Fruit fly (Drosophila melanogaster) whole organism, embryonic: ENCODE measurements around the gene CG31141.

Experiments
- Atf6 ChIP-seq: fragments of 200-800 bp; sonication (Bioruptor generic); IDR thresholded peaks from 2 replicates; pipeline ENCODE4 v1.3.6; 2022; ENCODE audit warnings: missing biosample characterization, missing genetic modification characterization
- CG10366 ChIP-seq: fragments of 200-800 bp; sonication (Bioruptor generic); IDR thresholded peaks from 2 replicates; pipeline ENCODE4 v1.3.6; 2022; ENCODE audit warnings: missing biosample characterization, missing genetic modification characterization
- CG11247 ChIP-seq: fragments of 200-800 bp; sonication (Bioruptor generic); IDR thresholded peaks from 2 replicates; pipeline ENCODE4 v1.3.6; 2022; ENCODE audit warnings: missing biosample characterization, missing genetic modification characterization
- CG12071 ChIP-seq: fragments of 200-800 bp; sonication (Bioruptor generic); optimal IDR thresholded peaks from 3 replicates; lab custom pipeline; 2018; ENCODE audit warnings: missing biosample characterization, mild to moderate bottlenecking, missing genetic modification characterization
- CG12219 ChIP-seq: fragments of 200-800 bp; sonication (Bioruptor generic); optimal IDR thresholded peaks from 3 replicates; lab custom pipeline; 2018; ENCODE audit warnings: missing biosample characterization, mild to moderate bottlenecking, missing genetic modification characterization
- CG12236 ChIP-seq: fragments of 200-800 bp; sonication (Bioruptor generic); optimal IDR thresholded peaks from 2 replicates; lab custom pipeline; 2016; ENCODE audit warnings: missing biosample characterization, missing genetic modification characterization
- CG1233 ChIP-seq: fragments of 200-800 bp; sonication (Bioruptor generic); optimal IDR thresholded peaks from 4 replicates; lab custom pipeline; 2018; ENCODE audit warnings: missing biosample characterization, mild to moderate bottlenecking, missing genetic modification characterization
- CG14014 ChIP-seq: fragments of 200-800 bp; sonication (Bioruptor generic); IDR thresholded peaks from 2 replicates; pipeline ENCODE4 v1.3.6; 2022; ENCODE audit warnings: missing biosample characterization, missing genetic modification characterization
- CG17359 ChIP-seq: fragments of 200-800 bp; sonication (Bioruptor generic); optimal IDR thresholded peaks from 3 replicates; lab custom pipeline; 2018; ENCODE audit warnings: missing biosample characterization, mild to moderate bottlenecking, missing genetic modification characterization, moderate library complexity
- CG17802 ChIP-seq: fragments of 200-800 bp; sonication (Bioruptor generic); optimal IDR thresholded peaks from 2 replicates; lab custom pipeline; 2018; ENCODE audit warnings: missing biosample characterization, mild to moderate bottlenecking, missing genetic modification characterization, moderate library complexity
- CG2199 ChIP-seq: fragments of 200-800 bp; sonication (Bioruptor generic); IDR thresholded peaks from 3 replicates; pipeline ENCODE4 v1.3.6; 2022; ENCODE audit warnings: missing biosample characterization, missing genetic modification characterization
- CG30403 ChIP-seq: fragments of 200-800 bp; sonication (Bioruptor generic); optimal IDR thresholded peaks from 3 replicates; lab custom pipeline; 2016; ENCODE audit warnings: missing biosample characterization, missing genetic modification characterization
- CG31441 ChIP-seq: fragments of 200-800 bp; sonication (Bioruptor generic); IDR thresholded peaks from 2 replicates; pipeline ENCODE4 v1.3.6; 2022; ENCODE audit warnings: missing biosample characterization, missing genetic modification characterization
- CG34224 ChIP-seq: fragments of 200-800 bp; sonication (Bioruptor generic); IDR thresholded peaks from 3 replicates; pipeline ENCODE4 v1.3.6; 2022; ENCODE audit warnings: missing biosample characterization, missing genetic modification characterization; ENCODE audit not compliant: partially characterized antibody
- CG34422 ChIP-seq: fragments of 200-800 bp; sonication (Bioruptor generic); IDR thresholded peaks from 3 replicates; pipeline ENCODE4 v1.3.6; 2022; ENCODE audit warnings: missing biosample characterization, missing genetic modification characterization
- CG3726 ChIP-seq: fragments of 200-800 bp; sonication (Bioruptor generic); IDR thresholded peaks from 3 replicates; pipeline ENCODE4, ENCODE4 v1.3.6; 2022; ENCODE audit warnings: missing biosample characterization, missing genetic modification characterization
- CG3838 ChIP-seq: fragments of 200-800 bp; sonication (Bioruptor generic); optimal IDR thresholded peaks from 3 replicates; lab custom pipeline; 2016; ENCODE audit warnings: missing biosample characterization, missing genetic modification characterization
- CG5245 ChIP-seq: fragments of 200-800 bp; sonication (Bioruptor generic); optimal IDR thresholded peaks from 3 replicates; lab custom pipeline; 2016; ENCODE audit warnings: missing biosample characterization, missing genetic modification characterization
- CG6654 ChIP-seq: fragments of 200-800 bp; sonication (Bioruptor generic); optimal IDR thresholded peaks from 2 replicates; lab custom pipeline; 2017; ENCODE audit warnings: missing biosample characterization, mild to moderate bottlenecking, missing genetic modification characterization
- CG8388 ChIP-seq: fragments of 200-800 bp; sonication (Bioruptor generic); optimal IDR thresholded peaks from 2 replicates; lab custom pipeline; 2019; ENCODE audit warnings: missing biosample characterization, mild to moderate bottlenecking, missing genetic modification characterization, moderate library complexity
- CG9437 ChIP-seq: fragments of 200-800 bp; sonication (Bioruptor generic); optimal IDR thresholded peaks from 2 replicates; lab custom pipeline; 2018; ENCODE audit warnings: missing biosample characterization, mild to moderate bottlenecking, missing genetic modification characterization
- Eip74EF ChIP-seq, 2 experiments: fragments of 200-800 bp in 1 of 2; fragments of >200 bp in 1 of 2; sonication (Bioruptor generic) in 1 of 2; optimal IDR thresholded peaks; 2 replicates each; lab custom pipeline; 2017 to 2019; ENCODE audit warnings: missing biosample characterization in 2 of 2, missing genetic modification characterization in 2 of 2, mild to moderate bottlenecking in 1 of 2, moderate library complexity in 1 of 2
- PHDP ChIP-seq: fragments of 200-800 bp; sonication (Bioruptor generic); optimal IDR thresholded peaks from 3 replicates; lab custom pipeline; 2018; ENCODE audit warnings: missing biosample characterization, mild to moderate bottlenecking, missing genetic modification characterization, moderate library complexity
- Rfx ChIP-seq: fragments of 200-800 bp; sonication (Bioruptor generic); IDR thresholded peaks from 2 replicates; pipeline ENCODE4 v1.3.6; 2022; ENCODE audit warnings: missing biosample characterization, missing genetic modification characterization
- Stat92E ChIP-seq, 3 experiments: fragments of >200 bp in 2 of 3; fragments of 200-800 bp in 1 of 3; sonication (Bioruptor generic) in 1 of 3; optimal IDR thresholded peaks; 2 replicates each; lab custom pipeline; 2017 to 2019; ENCODE audit warnings: missing biosample characterization in 3 of 3, missing genetic modification characterization in 3 of 3, mild to moderate bottlenecking in 1 of 3, moderate library complexity in 1 of 3
- cas ChIP-seq: fragments of 200-800 bp; sonication (Bioruptor generic); IDR thresholded peaks from 2 replicates; pipeline ENCODE4 v1.3.6; 2022; ENCODE audit warnings: missing biosample characterization, missing genetic modification characterization
- chinmo ChIP-seq: fragments of 200-800 bp; sonication (Bioruptor generic); IDR thresholded peaks from 4 replicates; pipeline ENCODE4 v1.3.6; 2022; ENCODE audit warnings: missing biosample characterization, missing genetic modification characterization; ENCODE audit not compliant: partially characterized antibody
- dimm ChIP-seq: fragments of 200-800 bp; sonication (Bioruptor generic); IDR thresholded peaks from 2 replicates; pipeline ENCODE4 v1.3.6; 2022; ENCODE audit warnings: missing biosample characterization, missing genetic modification characterization
- dmrt99B ChIP-seq: fragments of 200-800 bp; sonication (Bioruptor generic); optimal IDR thresholded peaks from 2 replicates; lab custom pipeline; 2018; ENCODE audit warnings: missing biosample characterization, mild to moderate bottlenecking, missing genetic modification characterization, moderate library complexity
- eve ChIP-seq, 2 experiments: fragments of >200 bp; optimal IDR thresholded peaks; 2 replicates each; lab custom pipeline; 2017; ENCODE audit warnings: missing biosample characterization in 2 of 2, missing genetic modification characterization in 2 of 2
- insv ChIP-seq, 2 experiments: fragments of 200-800 bp; sonication (Bioruptor generic); optimal IDR thresholded peaks; 3 replicates each; lab custom pipeline; 2016 to 2018; ENCODE audit warnings: missing biosample characterization in 2 of 2, missing genetic modification characterization in 2 of 2
- mirr ChIP-seq: fragments of 200-800 bp; sonication (Bioruptor generic); optimal IDR thresholded peaks from 3 replicates; lab custom pipeline; 2018; ENCODE audit warnings: missing biosample characterization, mild to moderate bottlenecking, missing genetic modification characterization
- nerfin-1 ChIP-seq: fragments of 200-800 bp; sonication (Bioruptor generic); optimal IDR thresholded peaks from 3 replicates; lab custom pipeline; 2019; ENCODE audit warnings: missing biosample characterization, mild to moderate bottlenecking, missing genetic modification characterization, moderate library complexity
- oc ChIP-seq: fragments of 200-800 bp; sonication (Bioruptor generic); optimal IDR thresholded peaks from 2 replicates; lab custom pipeline; 2018; ENCODE audit warnings: missing biosample characterization, mild to moderate bottlenecking, missing genetic modification characterization, moderate library complexity
- pho ChIP-seq: fragments of 200-800 bp; sonication (Bioruptor generic); optimal IDR thresholded peaks from 2 replicates; lab custom pipeline; 2016; ENCODE audit warnings: missing biosample characterization, missing genetic modification characterization
- phol ChIP-seq: fragments of 200-800 bp; sonication (Bioruptor generic); optimal IDR thresholded peaks from 3 replicates; lab custom pipeline; 2018; ENCODE audit warnings: missing biosample characterization, mild to moderate bottlenecking, missing genetic modification characterization, moderate library complexity
- sqz ChIP-seq: fragments of 200-800 bp; sonication (Bioruptor generic); optimal IDR thresholded peaks from 3 replicates; lab custom pipeline; 2018; ENCODE audit warnings: missing biosample characterization, mild to moderate bottlenecking, missing genetic modification characterization

The CG31141 gene

DNA sequence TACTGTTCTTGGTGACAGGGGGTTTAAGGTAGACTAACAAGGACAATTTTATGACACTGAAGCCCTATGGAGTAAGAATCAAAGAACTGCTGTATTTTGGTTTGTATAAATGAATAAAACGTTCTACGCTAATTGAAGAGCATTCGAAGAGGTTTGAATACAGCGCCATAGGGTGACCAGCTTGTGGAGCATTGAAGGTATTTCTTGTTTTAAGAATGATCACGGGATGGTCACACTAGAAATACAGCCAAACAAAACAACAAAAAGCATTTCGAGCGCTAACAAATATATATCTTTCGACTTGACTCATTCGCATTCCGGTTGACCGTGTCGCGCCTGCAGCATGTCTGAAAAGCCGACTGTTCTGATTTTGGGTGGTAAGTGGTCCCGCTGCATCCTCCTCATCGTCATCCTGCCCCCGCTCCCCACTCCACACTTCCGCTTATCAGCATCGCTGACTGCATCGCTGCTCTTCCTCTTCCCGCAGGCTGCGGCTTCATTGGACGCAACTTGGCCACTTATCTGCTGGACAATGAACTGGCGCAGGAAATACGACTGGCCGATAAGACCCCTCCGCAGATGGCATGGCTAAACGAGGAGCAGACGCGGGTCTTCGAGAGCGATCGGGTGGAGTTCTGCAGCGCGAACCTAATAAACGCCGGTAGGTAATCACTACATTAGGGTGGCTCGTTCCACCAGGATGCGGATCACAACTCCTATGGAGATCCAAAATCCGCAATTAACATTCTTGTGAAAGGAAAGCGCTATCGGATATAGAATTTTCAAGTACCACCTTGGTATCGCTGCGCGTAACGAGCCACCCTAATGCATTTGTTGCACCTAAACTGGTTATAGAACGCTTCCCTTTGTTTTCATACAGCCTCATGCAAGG lies 10.8 kb downstream of the CG31141 start, which contains the start of gene CG5854 (continued):
- TF ChIP-seq Stat92E (GFP tag; optimal IDR thresholded peaks at IDR 0.05; lab: Kevin White, UChicago) (peak in 1 of 3 experiments; percentile 74), CG6654 (peak; percentile 69), oc (tag; lab: Kevin White, UChicago) (peak; percentile 71), CG34224 (GFP tag; lab: Robert Waterston, UW) (no peak), CG3838 (peak; percentile 21), mirr (no peak), chinmo (GFP tag; lab: Robert Waterston, UW) (peak; percentile 83; the same call in 1 of the 4 replicates), CG31441 (peak; percentile 71), CG14014 (peak; percentile 66; the same call in 1 of the 2 replicates), insv (GFP tag; optimal IDR thresholded peaks at IDR 0.05; lab: Kevin White, UChicago) (no peak), Rfx (GFP tag; lab: Robert Waterston, UW) (peak; percentile 77), CG5245 (peak; percentile 64), CG30403 (GFP tag; lab: Kevin White, UChicago) (peak; percentile 70), dmrt99B (tag; lab: Kevin White, UChicago) (peak; percentile 73), CG11247 (GFP tag; lab: Robert Waterston, UW) (peak; percentile 56; the same call in 1 of the 2 replicates), phol (tag; lab: Kevin White, UChicago) (peak; percentile 72), CG1233 (GFP tag; lab: Kevin White, UChicago) (peak; percentile 66), Eip74EF (GFP tag; optimal IDR thresholded peaks at IDR 0.05; lab: Kevin White, UChicago) (peak in 1 of 2 experiments; percentile 53), CG3726 (peak; percentile 70; the same call in 1 of the 3 replicates), pho (GFP tag; lab: Kevin White, UChicago) (peak; percentile 22), eve (GFP tag; optimal IDR thresholded peaks at IDR 0.05; lab: Kevin White, UChicago) (no peak), PHDP (tag; lab: Kevin White, UChicago) (peak; percentile 77), CG12219 (GFP tag; lab: Kevin White, UChicago) (peak; percentile 84), CG2199 (no peak), CG17359 (tag; lab: Kevin White, UChicago) (peak; percentile 74), CG9437 (GFP tag; lab: Kevin White, UChicago) (peak; percentile 49), CG17802 (peak; percentile 55), nerfin-1 (tag; lab: Kevin White, UChicago) (peak; percentile 51), CG8388 (GFP tag; lab: Kevin White, UChicago) (peak; percentile 78), dimm (peak; percentile 5; the same call in 1 of the 2 replicates), CG12071 (GFP tag; lab: Kevin White, UChicago) (peak; percentile 75), sqz (GFP tag; lab: Kevin White, UChicago) (no peak), CG10366 (GFP tag; lab: Robert Waterston, UW) (peak; percentile 49), cas (no peak), Atf6 (GFP tag; lab: Robert Waterston, UW) (peak; percentile 37; the same call in 1 of the 2 replicates), CG34422 (GFP tag; lab: Robert Waterston, UW) (peak; percentile 63; the same call in 2 of the 3 replicates), CG12236 (GFP tag; lab: Kevin White, UChicago) (peak; percentile 71)
- TF ChIP-seq, all 482 proteins: peak for 365
